Worm (Caenorhabditis elegans) whole organism, L4 larva: ENCODE measurements around the gene K10B4.1.

Experiments
- R02D3.7 ChIP-seq: fragments of 150-350 bp; sonication (generic microtip); optimal IDR thresholded peaks from 3 replicates; lab custom pipeline; 2014; ENCODE audit warnings: missing biosample characterization, missing genetic modification characterization
- aly-2 ChIP-seq: sonication (generic microtip); optimal IDR thresholded peaks from 2 replicates; lab custom pipeline; 2018; ENCODE audit warnings: missing biosample characterization, missing genetic modification characterization
- ceh-28 ChIP-seq: fragments of 150-350 bp; optimal IDR thresholded peaks from 2 replicates; lab custom pipeline; 2014; ENCODE audit warnings: missing biosample characterization, missing genetic modification reagents, missing genetic modification characterization
- daf-12 ChIP-seq: fragments of 150-350 bp; optimal IDR thresholded peaks from 2 replicates; lab custom pipeline; 2014; ENCODE audit warnings: missing biosample characterization, missing genetic modification reagents, missing genetic modification characterization
- dve-1 ChIP-seq: sonication (generic microtip); optimal IDR thresholded peaks from 2 replicates; lab custom pipeline; 2017; ENCODE audit warnings: antibody characterized with exemption, mild to moderate bottlenecking, missing genetic modification characterization, missing compliant biosample characterization; ENCODE audit not compliant: insufficient read depth
- hmg-1.1 ChIP-seq: fragments of 200-800 bp; sonication (Bioruptor generic); IDR thresholded peaks from 2 replicates; pipeline ENCODE4 v1.3.6; 2022; ENCODE audit warnings: missing genetic modification reagents, missing genetic modification characterization, missing compliant biosample characterization
- lsy-2 ChIP-seq, 2 experiments: fragments of 150-350 bp in 1 of 2; sonication (generic microtip) in 1 of 2; optimal IDR thresholded peaks; 2 replicates each; lab custom pipeline; 2014 to 2017; ENCODE audit warnings: missing biosample characterization in 2 of 2, missing genetic modification characterization in 2 of 2
- mep-1 ChIP-seq: fragments of 150-350 bp; sonication (generic microtip); optimal IDR thresholded peaks from 3 replicates; lab custom pipeline; 2014; ENCODE audit warnings: missing biosample characterization, missing genetic modification characterization
- nhr-237 ChIP-seq: sonication (generic microtip); optimal IDR thresholded peaks from 2 replicates; lab custom pipeline; 2017; ENCODE audit warnings: missing biosample characterization, missing genetic modification characterization
- skn-1 ChIP-seq: fragments of 150-350 bp; optimal IDR thresholded peaks from 2 replicates; lab custom pipeline; 2014; ENCODE audit warnings: missing biosample characterization, missing genetic modification characterization
- unc-39 ChIP-seq: sonication (generic microtip); optimal IDR thresholded peaks from 2 replicates; lab custom pipeline; 2017; ENCODE audit warnings: missing biosample characterization, missing genetic modification characterization
- unc-62 ChIP-seq, 3 experiments: fragments of 150-350 bp in 1 of 3; sonication (generic microtip); optimal IDR thresholded peaks in 2 of 3; peaks in 1 of 3; 1 replicate in 1 of 3; 2 replicates in 2 of 3; lab custom pipeline; 2014 to 2017; ENCODE audit warnings: missing biosample characterization in 3 of 3, missing genetic modification characterization in 3 of 3, missing genetic modification reagents in 3 of 3, missing genotype in 1 of 3

- TF ChIP-seq daf-12 (no peak), lsy-2 (tag; optimal IDR thresholded peaks at IDR 0.05; lab: Kevin White, UChicago) (no peak), skn-1 (no peak), mep-1 (tag; lab: Kevin White, UChicago) (no peak), unc-39 (tag; lab: Kevin White, UChicago) (no peak), R02D3.7 (tag; lab: Kevin White, UChicago) (no peak), ceh-28 (tag; lab: Kevin White, UChicago) (no peak), nhr-237 (tag; lab: Kevin White, UChicago) (no peak), unc-62 (GFP tag; optimal IDR thresholded peaks at IDR 0.05 in 1 of 2; lab: Kevin White, UChicago) (no peak), unc-62 (tag; optimal IDR thresholded peaks at IDR 0.05; lab: Kevin White, UChicago) (no peak), aly-2 (tag; lab: Kevin White, UChicago) (no peak), hmg-1.1 (GFP tag; lab: Robert Waterston, UW) (no peak), dve-1 (tag; lab: Kevin White, UChicago) (no peak)
Observed at ce11 chrII:176622-177021, 41.4 kb downstream of the K10B4.1 start.
